Worm (Caenorhabditis elegans): ENCODE measurements around the gene C01G5.25.

- TF ChIP-seq cog-1 (tag; optimal IDR thresholded peaks at IDR 0.05) (no peak), ref-1 (GFP tag; conservative IDR thresholded peaks at IDR 0.05) (no peak)
These were observed 38.8 kb upstream of the C01G5.25 start for ce11 chrIV:6502725-6503124.
